Fruit fly (Drosophila melanogaster): Measurements from ENCODE around the gene rin.

Gene rin

DNA sequence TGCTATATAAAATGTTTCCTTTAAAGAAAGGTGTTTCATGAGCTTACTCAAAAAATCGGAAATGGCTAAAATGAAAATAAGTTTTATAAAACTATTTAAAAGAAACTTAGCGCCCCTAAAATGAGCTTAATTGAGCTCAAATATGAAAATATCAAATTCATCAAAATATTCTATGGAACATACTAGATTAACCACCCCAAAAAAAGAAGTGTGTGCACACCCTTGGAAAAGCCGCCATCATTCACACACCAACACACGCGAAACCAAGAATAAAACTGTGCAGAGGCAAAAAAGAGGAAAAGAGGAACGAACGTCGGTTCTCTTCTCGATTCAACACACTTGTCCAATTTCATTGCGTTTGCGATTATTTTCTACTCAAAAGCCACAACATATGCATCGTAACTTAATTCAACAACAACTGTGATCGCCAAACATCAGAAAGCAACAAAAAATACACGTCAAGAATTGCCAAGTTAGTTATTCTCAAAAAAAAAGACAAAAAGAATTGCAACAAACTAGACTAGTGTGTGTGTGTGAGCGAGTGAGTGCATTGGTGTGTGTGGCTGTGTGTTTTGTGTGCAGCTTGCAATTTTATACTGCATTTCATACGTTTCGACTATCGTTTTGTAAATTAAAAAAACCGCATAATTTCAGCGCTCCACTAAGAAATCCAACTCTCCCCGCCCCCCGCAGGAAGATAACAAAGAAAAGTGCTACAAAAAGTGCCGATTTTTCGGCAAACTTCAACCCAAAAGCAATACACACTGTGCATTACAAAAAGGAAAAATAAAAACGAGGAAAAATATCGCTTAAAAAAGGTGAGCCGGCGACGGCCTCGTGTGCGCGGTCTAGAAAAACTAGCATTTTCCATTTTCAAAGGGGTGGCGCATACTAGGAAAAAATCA lies at the start of gene rin:
Gene rin (plus strand): TSS at position 276 of the 905 bp plus-strand sequence.
- peak; percentile 64 for TF ChIP-seq CG17801 (GFP tag; optimal IDR thresholded peaks at IDR 0.05; ENCODE audit: partially characterized antibody)

DNA sequence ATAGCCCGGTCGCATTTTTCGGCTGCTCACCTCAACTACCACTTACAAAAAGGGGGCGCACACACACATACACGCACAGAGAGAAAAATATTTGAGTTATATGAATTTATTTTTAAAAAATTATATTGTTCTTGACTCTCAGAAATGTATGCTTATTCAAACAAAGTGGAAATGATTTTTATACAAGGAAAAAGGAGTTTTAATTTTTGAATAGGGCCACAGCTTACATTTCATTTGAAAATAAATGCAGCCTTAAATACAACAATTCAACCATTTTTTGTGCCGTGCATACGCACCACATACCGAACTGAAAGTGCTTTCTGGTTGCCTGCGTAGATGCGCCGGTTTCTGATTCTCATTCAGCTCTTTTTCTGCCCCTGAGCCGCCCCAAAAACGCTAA lies 46.3 kb upstream of the rin start:
- TF ChIP-seq CG17801 (GFP tag; optimal IDR thresholded peaks at IDR 0.05; ENCODE audit: partially characterized antibody) = no peak

DNA sequence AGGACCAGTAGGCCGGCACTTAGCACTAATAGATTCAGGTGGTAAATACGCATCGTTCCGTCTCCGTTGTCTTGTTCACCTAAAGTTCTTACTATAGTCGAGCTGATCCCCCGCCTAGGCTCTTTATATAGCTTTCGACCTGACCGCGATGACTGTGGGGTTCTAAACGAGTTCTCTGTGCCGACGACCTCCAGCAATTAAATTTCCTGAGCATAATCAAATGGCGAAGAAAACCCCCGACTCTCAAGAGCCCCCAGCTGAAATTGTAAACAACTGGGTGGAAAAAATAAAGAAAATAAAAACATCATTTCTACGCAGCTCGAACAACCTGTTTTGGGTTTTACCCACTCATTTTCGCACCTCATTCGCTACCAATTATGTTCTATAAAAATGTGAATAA lies 37.7 kb upstream of the rin start, which contains the start of gene CG9759:
Gene CG9759 (minus strand): TSS at position 101 of the 400 bp plus-strand sequence.
- TF ChIP-seq CG17801 (GFP tag; optimal IDR thresholded peaks at IDR 0.05; ENCODE audit: partially characterized antibody) = no peak

DNA sequence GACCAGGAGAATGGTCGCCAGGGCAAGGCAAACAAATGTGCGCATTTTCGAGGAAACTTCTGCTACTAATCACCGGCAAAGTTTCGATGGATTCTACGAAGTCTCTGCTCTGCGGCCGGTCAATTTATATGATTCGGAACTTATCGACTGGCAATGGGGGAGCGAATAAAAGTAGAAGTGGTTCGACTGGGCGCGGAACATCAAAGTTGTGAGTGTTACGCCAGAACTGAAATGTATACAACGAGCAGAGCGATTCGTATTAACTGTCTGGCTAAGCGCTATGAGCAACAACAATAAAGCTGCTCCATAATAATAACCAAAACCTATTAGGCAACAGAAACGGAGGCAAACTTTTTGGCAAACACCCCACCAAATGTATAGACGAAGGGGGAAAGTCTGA lies 34.5 kb upstream of the rin start, which contains the start of gene CG9757:
Gene CG9757 (minus strand): TSS at position 101 of the 400 bp plus-strand sequence.
- TF ChIP-seq CG17801 (GFP tag; optimal IDR thresholded peaks at IDR 0.05; ENCODE audit: partially characterized antibody) = no peak

DNA sequence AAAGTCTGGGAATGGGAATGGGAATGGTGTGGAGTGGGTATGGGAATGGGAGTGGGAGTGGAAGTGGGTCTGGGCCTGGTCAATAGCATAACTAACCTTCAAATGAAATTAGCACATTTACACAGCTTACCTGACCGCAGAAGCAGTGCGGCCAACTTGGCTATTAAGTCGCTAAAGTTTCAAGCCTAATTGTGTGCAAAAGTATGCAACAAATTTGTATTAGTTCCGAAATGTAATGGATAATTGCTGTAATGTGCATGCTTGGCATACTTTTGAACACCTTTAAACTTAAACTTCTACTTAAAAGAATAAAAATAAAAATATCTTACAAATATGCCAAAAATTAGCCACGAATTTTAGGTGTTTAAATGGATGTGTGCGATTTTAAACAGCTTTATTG lies 31.8 kb upstream of the rin start:
- TF ChIP-seq CG17801 (GFP tag; optimal IDR thresholded peaks at IDR 0.05; ENCODE audit: partially characterized antibody) = no peak

DNA sequence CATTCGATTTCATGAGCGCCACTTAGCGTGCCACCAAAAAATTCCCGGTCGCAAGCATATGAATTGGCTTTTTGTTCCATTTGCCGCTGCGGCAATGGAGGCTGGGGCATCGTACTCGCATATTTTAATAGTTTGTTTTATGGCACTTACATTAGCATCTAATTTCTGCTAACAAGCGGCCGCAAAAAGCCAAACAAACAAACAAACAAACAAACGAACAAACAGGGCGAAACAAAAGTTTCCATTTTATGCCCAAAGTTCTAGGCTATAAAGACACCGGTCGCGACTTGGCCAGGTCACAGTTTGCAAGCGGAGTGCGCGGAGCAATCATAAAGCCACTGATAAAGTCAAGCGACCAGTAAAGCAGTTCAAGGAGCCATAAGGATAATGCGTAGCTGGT lies 31.2 kb upstream of the rin start, which contains the start of gene CG9269:
Gene CG9269 (plus strand): TSS at position 301 of the 400 bp plus-strand sequence.
- no peak for TF ChIP-seq CG17801 (GFP tag; optimal IDR thresholded peaks at IDR 0.05; ENCODE audit: partially characterized antibody)

DNA sequence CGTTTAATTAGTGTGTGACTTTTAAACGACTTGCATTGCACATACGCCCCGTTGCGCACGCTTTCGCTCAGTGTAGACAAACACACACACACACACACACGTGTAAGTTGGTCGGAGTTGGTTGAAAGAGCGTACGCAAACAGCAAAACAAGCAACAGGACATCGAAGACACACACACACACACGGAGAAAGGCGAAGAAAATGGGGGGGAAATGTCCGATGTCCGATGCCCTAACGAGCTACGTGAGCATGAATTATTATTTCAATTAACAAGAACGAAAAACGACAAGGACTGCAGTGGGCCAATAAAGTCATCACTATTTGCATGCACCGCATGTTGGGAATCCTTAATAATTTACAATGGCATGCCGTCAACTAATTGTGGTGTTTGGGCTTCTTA lies 29.6 kb upstream of the rin start:
- TF ChIP-seq CG17801 (GFP tag; optimal IDR thresholded peaks at IDR 0.05; ENCODE audit: partially characterized antibody) = no peak

DNA sequence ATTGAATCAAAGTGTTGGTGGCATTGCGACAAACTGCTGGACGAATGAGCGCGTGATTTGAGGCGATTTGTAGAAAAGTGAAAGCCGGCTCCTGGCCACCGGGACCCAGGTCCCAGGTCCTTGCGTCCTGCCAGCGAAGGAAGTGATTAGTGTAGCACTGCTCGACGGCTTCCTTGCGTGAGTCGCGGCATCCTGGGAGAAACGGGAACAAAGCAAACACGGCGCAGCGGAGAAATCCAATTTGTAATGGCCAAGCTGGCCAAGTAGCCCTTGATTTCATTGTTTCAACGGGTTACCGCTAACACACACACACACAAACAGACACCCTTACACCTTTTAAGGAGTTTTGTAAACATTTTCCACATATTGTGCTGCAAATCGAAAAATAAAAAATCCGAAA lies 15.2 kb upstream of the rin start, which contains the start of gene CG10841:
Gene CG10841 (plus strand): TSS at position 301 of the 400 bp plus-strand sequence.
- no peak for TF ChIP-seq CG17801 (GFP tag; optimal IDR thresholded peaks at IDR 0.05; ENCODE audit: partially characterized antibody)

DNA sequence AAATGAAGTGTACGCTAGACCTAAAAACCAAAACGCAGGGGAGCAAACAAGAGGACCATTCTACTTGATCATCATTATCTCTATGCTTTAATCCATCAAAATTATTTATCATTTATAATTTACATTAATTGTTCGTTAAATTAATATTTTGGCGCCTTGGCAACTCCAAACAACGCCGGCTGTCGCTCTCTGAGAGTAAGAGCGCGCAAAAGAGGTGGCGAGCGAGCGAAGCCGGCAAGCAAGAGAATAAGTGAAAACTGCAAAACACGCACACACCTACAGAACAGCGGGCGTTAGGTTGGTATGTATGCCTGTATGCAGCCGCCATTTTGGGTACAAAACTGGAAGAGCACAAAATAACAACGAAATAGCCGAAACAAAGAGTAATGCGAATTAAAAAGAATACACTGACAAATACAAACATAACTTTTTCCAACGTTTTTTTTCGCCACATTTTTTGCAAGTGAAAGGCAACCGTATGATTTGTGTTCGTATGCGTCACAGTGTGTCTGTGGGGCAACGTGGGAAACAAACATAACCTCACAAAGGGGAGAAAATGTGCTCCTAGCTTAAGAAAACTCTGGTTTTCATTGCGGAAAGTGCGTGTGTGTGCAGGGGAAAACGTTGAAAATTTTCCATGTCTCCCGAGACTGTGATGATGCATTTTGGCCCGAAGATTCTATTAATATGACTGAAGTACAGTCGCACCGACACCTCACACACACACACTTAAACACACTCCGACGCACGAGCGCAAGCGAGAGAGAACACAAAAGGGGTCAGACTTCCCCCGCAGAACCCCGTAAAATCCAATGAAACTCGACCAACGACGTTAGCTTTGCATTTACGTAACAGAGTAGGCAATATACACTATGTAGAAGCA lies 1.8 kb upstream of the rin start:
- peak; percentile 43 for TF ChIP-seq CG17801 (GFP tag; optimal IDR thresholded peaks at IDR 0.05; ENCODE audit: partially characterized antibody)

DNA sequence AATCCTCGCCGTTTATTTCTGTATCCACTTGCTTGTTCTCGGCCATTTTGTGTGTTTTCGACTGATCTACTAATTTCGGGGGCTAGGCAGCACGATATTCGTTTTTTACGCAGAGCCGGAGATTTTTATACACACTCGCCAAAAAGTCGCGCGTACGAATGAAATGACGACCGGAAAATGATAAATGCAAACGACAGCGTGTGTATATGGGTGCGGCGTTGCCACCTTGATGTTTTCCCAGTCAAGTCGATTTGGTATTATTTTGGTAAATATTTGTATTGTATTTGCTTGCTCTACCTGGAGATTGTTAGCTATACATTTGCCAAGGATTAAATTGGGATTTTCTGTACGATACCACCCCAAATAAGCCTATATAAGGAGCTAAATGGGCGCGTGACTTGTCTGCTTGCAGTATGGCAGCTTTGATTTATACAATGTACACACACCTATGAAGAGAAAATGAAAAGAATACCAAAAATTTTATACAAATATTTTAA lies 882 bp upstream of the rin start, which contains the start of gene sqd:
Gene sqd (minus strand): TSS at position 431 of the 497 bp plus-strand sequence.
- TF ChIP-seq CG17801 (GFP tag; optimal IDR thresholded peaks at IDR 0.05; ENCODE audit: partially characterized antibody) = peak; percentile 70

DNA sequence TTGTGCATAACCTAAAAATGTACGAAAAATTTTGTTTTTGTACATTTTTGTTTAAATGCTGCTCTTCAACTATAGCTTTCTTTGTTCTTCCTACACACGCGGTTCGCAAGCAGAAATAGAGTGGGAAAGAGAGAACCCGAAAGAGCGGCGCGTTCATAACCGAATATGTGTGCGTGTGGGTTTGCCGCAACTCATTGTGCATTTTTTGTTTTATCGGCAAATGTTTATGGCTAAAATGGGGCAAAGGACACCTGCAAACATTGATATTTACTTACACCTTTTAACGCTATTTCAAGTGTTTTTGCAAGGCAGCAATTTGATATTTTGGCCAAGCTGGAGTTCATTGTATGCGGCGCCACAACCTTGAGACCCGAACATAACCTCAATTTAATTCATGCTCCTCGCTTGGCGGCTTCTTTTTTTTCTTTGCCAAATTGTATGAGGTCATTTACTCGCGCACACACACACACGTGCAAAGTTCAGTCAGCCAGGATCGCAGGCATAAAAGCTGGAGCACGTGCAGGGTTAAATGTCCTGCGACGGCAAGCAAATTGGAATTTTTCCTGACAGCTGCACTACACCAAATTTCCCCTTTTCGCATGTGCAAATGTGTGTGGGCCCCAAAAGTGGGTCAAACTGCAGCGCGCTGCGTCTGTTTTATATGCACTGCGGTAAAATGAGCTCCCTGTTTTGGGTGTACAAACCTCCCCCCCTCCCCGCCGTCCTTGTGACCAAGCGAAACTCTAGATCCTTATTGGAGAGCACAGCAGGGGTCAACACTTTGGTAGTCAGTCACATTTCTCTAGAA lies 1.1 kb downstream of the rin start:
- TF ChIP-seq CG17801 (GFP tag; optimal IDR thresholded peaks at IDR 0.05; ENCODE audit: partially characterized antibody) = no peak

DNA sequence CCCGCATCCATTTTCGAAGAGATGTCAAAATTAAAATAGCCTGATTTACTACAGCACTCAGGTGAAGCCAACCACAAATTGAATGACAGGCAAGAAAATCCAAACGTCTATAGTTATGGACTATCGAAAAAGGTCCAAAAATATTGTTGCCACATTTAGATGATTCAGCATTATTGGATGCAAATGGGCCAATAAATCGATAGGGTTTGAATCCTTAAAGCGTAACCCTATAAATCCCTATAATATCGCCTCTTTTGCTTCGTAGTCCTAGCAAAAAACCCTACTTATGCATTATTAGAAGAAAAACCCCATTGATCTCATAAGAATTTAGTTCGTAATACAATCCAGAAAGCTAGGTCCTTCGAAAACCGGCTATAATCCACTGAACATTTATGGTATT lies 9.5 kb downstream of the rin start, which contains the start of gene Rbp4:
Gene Rbp4 (minus strand): TSS at position 101 of the 400 bp plus-strand sequence.
- no peak for TF ChIP-seq CG17801 (GFP tag; optimal IDR thresholded peaks at IDR 0.05; ENCODE audit: partially characterized antibody)

DNA sequence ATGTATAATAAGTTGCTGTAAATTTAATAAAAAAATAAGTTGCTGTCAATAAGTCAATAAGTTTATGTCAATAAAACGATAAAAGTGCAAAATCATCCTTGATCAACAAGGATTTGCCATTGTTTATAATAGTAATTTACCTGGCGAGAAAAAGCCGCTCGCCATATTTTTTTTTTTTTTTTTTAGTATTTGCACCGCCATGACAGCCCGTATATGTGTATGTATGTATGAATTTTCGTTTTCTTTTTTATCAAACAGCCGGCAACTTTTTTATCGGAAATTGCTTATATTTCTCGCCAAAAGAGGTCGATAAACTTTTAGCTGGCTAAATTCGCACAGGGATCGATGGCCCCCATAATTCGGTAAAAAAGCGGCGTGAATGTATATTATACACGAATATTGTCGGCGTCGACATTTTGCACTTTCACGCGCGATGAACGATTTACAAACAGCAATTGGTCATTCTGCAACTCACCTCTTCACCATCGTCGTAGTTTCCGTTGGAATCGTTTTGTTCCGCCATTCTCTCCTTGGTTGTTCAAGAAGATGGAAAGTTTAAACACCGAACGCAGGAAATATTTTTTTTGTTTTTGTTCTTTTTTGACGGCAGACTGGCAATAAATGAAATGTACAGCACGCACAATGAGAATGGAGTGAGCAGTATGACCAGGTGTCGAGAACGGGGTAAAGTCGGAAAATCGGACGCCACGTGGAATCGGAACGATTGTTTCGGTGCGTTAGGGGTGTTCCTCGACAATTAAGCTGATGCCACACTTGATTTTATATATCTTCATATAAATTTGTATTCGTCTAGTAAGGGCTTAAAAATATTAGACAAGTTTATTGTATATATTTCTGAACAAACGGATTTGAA lies 13.3 kb downstream of the rin start, which contains the start of gene Hrb87F:
Gene Hrb87F (minus strand): TSS at position 667 of the 874 bp plus-strand sequence.
- TF ChIP-seq CG17801 (GFP tag; optimal IDR thresholded peaks at IDR 0.05; ENCODE audit: partially characterized antibody) = peak; percentile 51
